Fruit fly (Drosophila melanogaster) whole organism, wandering third instar larva: ENCODE results near the gene Mayo.

Experiments
- CrebA ChIP-seq: fragments of 200-800 bp; sonication (Bioruptor generic); optimal IDR thresholded peaks from 2 replicates; lab custom pipeline; 2016; ENCODE audit warnings: missing biosample characterization, mild to moderate bottlenecking, missing genetic modification characterization, borderline replicate concordance
- Dfd ChIP-seq: fragments of >200 bp; optimal IDR thresholded peaks from 2 replicates; lab custom pipeline; 2017; ENCODE audit warnings: missing biosample characterization, missing genetic modification characterization
- Dif ChIP-seq: fragments of 200-275, 200-300 bp; sonication (Bioruptor generic); optimal IDR thresholded peaks from 2 replicates; lab custom pipeline; 2018; ENCODE audit warnings: missing biosample characterization, missing genetic modification characterization; ENCODE audit not compliant: partially characterized antibody
- GATAd ChIP-seq: sonication (Bioruptor generic); optimal IDR thresholded peaks from 2 replicates; lab custom pipeline; 2016; ENCODE audit warnings: missing biosample characterization, missing genetic modification characterization
- N ChIP-seq: fragments of >200 bp; optimal IDR thresholded peaks from 2 replicates; lab custom pipeline; 2018; ENCODE audit warnings: missing biosample characterization, missing external identifiers, missing genetic modification characterization
- Rel ChIP-seq, 2 experiments: fragments of 200-800 bp; sonication (Bioruptor generic) in 1 of 2; optimal IDR thresholded peaks; 2 replicates in 1 of 2; 3 replicates in 1 of 2; lab custom pipeline; 2016 to 2019; ENCODE audit warnings: mild to moderate bottlenecking in 2 of 2, missing biosample characterization in 2 of 2, missing genetic modification characterization in 2 of 2, moderate library complexity in 1 of 2
- Sp1 ChIP-seq: fragments of 200-800 bp; sonication (Bioruptor generic); optimal IDR thresholded peaks from 3 replicates; lab custom pipeline; 2019; ENCODE audit warnings: missing biosample characterization, mild to moderate bottlenecking, missing genetic modification characterization, moderate library complexity
- dsf ChIP-seq: sonication (Bioruptor generic); optimal IDR thresholded peaks from 2 replicates; lab custom pipeline; 2016; ENCODE audit warnings: missing biosample characterization, missing genetic modification characterization, borderline replicate concordance
- h ChIP-seq: fragments of 200-800 bp; sonication (Bioruptor generic); optimal IDR thresholded peaks from 3 replicates; lab custom pipeline; 2016; ENCODE audit warnings: missing biosample characterization, mild to moderate bottlenecking, missing genetic modification characterization

DNA sequence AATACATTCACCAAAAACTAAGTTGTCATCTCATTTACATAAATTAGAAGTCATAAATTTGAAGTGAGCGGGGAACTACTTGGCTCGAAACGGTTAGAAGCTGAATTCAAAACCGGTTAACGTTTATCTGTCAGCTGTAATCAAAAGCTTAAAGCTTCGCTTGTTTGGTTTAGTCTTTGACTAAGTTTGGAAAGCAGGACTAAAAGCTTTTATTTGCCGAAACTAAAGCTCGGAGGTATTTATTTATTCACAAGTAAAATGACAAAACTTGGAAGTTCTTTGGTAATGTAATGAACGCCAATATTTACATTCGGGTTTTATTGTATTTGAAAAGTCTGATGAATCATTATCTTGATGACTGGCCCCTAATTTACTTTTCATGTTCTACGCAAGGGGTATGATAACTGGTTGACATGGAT lies 18.4 kb upstream of the Mayo start:
- TF ChIP-seq h (GFP tag; lab: Kevin White, UChicago) = no peak
- TF ChIP-seq CrebA = no peak
- TF ChIP-seq Sp1 (GFP tag; lab: Kevin White, UChicago) = no peak
- TF ChIP-seq dsf = no peak
- no peak for TF ChIP-seq Rel (GFP tag; optimal IDR thresholded peaks at IDR 0.05; lab: Kevin White, UChicago)
- TF ChIP-seq Rel (tag; optimal IDR thresholded peaks at IDR 0.05; lab: Kevin White, UChicago) = peak; percentile 68
- no peak for TF ChIP-seq Dif (GFP tag; lab: Kevin White, UChicago)
- no peak for TF ChIP-seq N (GFP tag; lab: Kevin White, UChicago)
- TF ChIP-seq Dfd (GFP tag; lab: Kevin White, UChicago) = no peak
- no peak for TF ChIP-seq GATAd
